Fruit fly (Drosophila melanogaster): ENCODE results near the gene knk.

Gene knk

dm6 chr3R:10144103-10144998 lies 18.9 kb upstream of the knk start, which contains the start of the genes TAF1B and Invadolysin (continued):
- TF ChIP-seq dmrt11E (tag; optimal IDR thresholded peaks at IDR 0.05): peak; percentile 35
- peak; percentile 65 for TF ChIP-seq grn (GFP tag; optimal IDR thresholded peaks at IDR 0.05)
- TF ChIP-seq ara (GFP tag; IDR thresholded peaks at IDR 0.05): peak; percentile 15; the same call in 1 of the 2 replicates
- TF ChIP-seq Jarid2 (GFP tag; optimal IDR thresholded peaks at IDR 0.05): peak; percentile 94
- peak; percentile 11 for TF ChIP-seq CG10209 (GFP tag; optimal IDR thresholded peaks at IDR 0.05)
- no peak for TF ChIP-seq CG1832 (GFP tag; optimal IDR thresholded peaks at IDR 0.05)
- TF ChIP-seq sr (GFP tag; IDR thresholded peaks at IDR 0.05): peak; percentile 60; the same call in 2 of the 3 replicates
- no peak for TF ChIP-seq pnt (GFP tag; optimal IDR thresholded peaks at IDR 0.05)
- TF ChIP-seq CG13296 (GFP tag; optimal IDR thresholded peaks at IDR 0.05): peak; percentile 44
- no peak for TF ChIP-seq Usf (GFP tag; optimal IDR thresholded peaks at IDR 0.05)
- TF ChIP-seq CG13775 (GFP tag; optimal IDR thresholded peaks at IDR 0.05): peak; percentile 62
- peak; percentile 96 for TF ChIP-seq CG9797 (GFP tag; optimal IDR thresholded peaks at IDR 0.05)
- TF ChIP-seq Meics (GFP tag; optimal IDR thresholded peaks at IDR 0.05): peak; percentile 24
- TF ChIP-seq ERR (GFP tag; optimal IDR thresholded peaks at IDR 0.05): peak; percentile 56
- peak; percentile 33; the same call in 1 of the 2 replicates for TF ChIP-seq CG32772 (GFP tag; IDR thresholded peaks at IDR 0.05)
- peak; percentile 91 for TF ChIP-seq CG42726 (GFP tag; IDR thresholded peaks at IDR 0.05; ENCODE audit: partially characterized antibody)
- peak; percentile 43 for TF ChIP-seq trh (GFP tag; optimal IDR thresholded peaks at IDR 0.05)
- TF ChIP-seq Six4 (GFP tag; optimal IDR thresholded peaks at IDR 0.05): peak; percentile 33
- peak; percentile 19 for TF ChIP-seq zen (tag; optimal IDR thresholded peaks at IDR 0.05)
- peak; percentile 64 for TF ChIP-seq corto (GFP tag; optimal IDR thresholded peaks at IDR 0.05)
- peak; percentile 94 for TF ChIP-seq crol (GFP tag; IDR thresholded peaks at IDR 0.05)
- TF ChIP-seq CG10565 (GFP tag; optimal IDR thresholded peaks at IDR 0.05): no peak
- no peak for TF ChIP-seq Atf3 (GFP tag; optimal IDR thresholded peaks at IDR 0.05)
- TF ChIP-seq hb (GFP tag; IDR thresholded peaks at IDR 0.05; ENCODE audit: partially characterized antibody): peak; percentile 89
- TF ChIP-seq CG5245 (GFP tag; optimal IDR thresholded peaks at IDR 0.05): peak; percentile 31
- peak; percentile 65 for TF ChIP-seq CG9727 (GFP tag; optimal IDR thresholded peaks at IDR 0.05)
- TF ChIP-seq lab (GFP tag; optimal IDR thresholded peaks at IDR 0.05): peak; percentile 47
- peak; percentile 90 for TF ChIP-seq BEAF-32 (GFP tag; optimal IDR thresholded peaks at IDR 0.05)
- no peak for TF ChIP-seq fd3F (GFP tag; optimal IDR thresholded peaks at IDR 0.05)
- peak; percentile 92; the same call in 3 of the 4 replicates for TF ChIP-seq chinmo (GFP tag; IDR thresholded peaks at IDR 0.05; ENCODE audit: partially characterized antibody)
- TF ChIP-seq rib (GFP tag; IDR thresholded peaks at IDR 0.05): peak; percentile 66; the same call in 1 of the 2 replicates
- peak; percentile 45 for TF ChIP-seq CG7556 (GFP tag; optimal IDR thresholded peaks at IDR 0.05)
- TF ChIP-seq CG15514 (GFP tag; optimal IDR thresholded peaks at IDR 0.05): peak; percentile 65
- peak; percentile 40 for TF ChIP-seq CG17359 (tag; optimal IDR thresholded peaks at IDR 0.05)
- TF ChIP-seq kni (GFP tag; optimal IDR thresholded peaks at IDR 0.05): peak; percentile 16
- peak; percentile 9 for TF ChIP-seq cato (GFP tag; optimal IDR thresholded peaks at IDR 0.05; ENCODE audit: borderline replicate concordance)
- no peak for TF ChIP-seq CG6175 (GFP tag; IDR thresholded peaks at IDR 0.05)
- TF ChIP-seq salm (tag; optimal IDR thresholded peaks at IDR 0.05): no peak
- no peak for TF ChIP-seq Dip2 (GFP tag; IDR thresholded peaks at IDR 0.05)
- no peak for TF ChIP-seq MTF-1 (GFP tag; optimal IDR thresholded peaks at IDR 0.05; ENCODE audit: borderline replicate concordance)
- TF ChIP-seq CG10267 (tag; optimal IDR thresholded peaks at IDR 0.05): peak; percentile 92
- peak; percentile 62 for TF ChIP-seq vvl (GFP tag; IDR thresholded peaks at IDR 0.05)
- TF ChIP-seq CrebB (tag; optimal IDR thresholded peaks at IDR 0.05): peak; percentile 32
- peak; percentile 46 for TF ChIP-seq CG18619 (GFP tag; optimal IDR thresholded peaks at IDR 0.05)
- no peak for TF ChIP-seq chn (GFP tag; optimal IDR thresholded peaks at IDR 0.05)
- peak; percentile 93 for TF ChIP-seq CG6791 (GFP tag; IDR thresholded peaks at IDR 0.05; ENCODE audit: partially characterized antibody)
- peak; percentile 39 for TF ChIP-seq tio (GFP tag; optimal IDR thresholded peaks at IDR 0.05)

Data from whole organism, embryonic.